Worm (Caenorhabditis elegans) whole organism, late embryonic: ENCODE measurements around the gene usp-50.
"Not testable (repeated sequence)": the region's sequence is repeated elsewhere in the genome, so short reads cannot be mapped to it uniquely, and the experiment has no call there.

Experiments
- dmd-4 ChIP-seq: sonication (generic microtip); optimal IDR thresholded peaks from 2 replicates; lab custom pipeline; 2016; ENCODE audit warnings: borderline replicate concordance, missing genetic modification characterization, missing compliant biosample characterization
- dve-1 ChIP-seq: sonication (generic microtip); optimal IDR thresholded peaks from 2 replicates; lab custom pipeline; 2017; ENCODE audit warnings: antibody characterized with exemption, mild to moderate bottlenecking, missing genetic modification characterization, missing compliant biosample characterization
- fax-1 ChIP-seq: sonication (generic microtip); optimal IDR thresholded peaks from 2 replicates; lab custom pipeline; 2016; ENCODE audit warnings: missing genotype, missing genetic modification characterization, missing compliant biosample characterization
- hlh-15 ChIP-seq: sonication (generic microtip); optimal IDR thresholded peaks from 2 replicates; lab custom pipeline; 2016; ENCODE audit warnings: missing genetic modification characterization, missing compliant biosample characterization

DNA sequence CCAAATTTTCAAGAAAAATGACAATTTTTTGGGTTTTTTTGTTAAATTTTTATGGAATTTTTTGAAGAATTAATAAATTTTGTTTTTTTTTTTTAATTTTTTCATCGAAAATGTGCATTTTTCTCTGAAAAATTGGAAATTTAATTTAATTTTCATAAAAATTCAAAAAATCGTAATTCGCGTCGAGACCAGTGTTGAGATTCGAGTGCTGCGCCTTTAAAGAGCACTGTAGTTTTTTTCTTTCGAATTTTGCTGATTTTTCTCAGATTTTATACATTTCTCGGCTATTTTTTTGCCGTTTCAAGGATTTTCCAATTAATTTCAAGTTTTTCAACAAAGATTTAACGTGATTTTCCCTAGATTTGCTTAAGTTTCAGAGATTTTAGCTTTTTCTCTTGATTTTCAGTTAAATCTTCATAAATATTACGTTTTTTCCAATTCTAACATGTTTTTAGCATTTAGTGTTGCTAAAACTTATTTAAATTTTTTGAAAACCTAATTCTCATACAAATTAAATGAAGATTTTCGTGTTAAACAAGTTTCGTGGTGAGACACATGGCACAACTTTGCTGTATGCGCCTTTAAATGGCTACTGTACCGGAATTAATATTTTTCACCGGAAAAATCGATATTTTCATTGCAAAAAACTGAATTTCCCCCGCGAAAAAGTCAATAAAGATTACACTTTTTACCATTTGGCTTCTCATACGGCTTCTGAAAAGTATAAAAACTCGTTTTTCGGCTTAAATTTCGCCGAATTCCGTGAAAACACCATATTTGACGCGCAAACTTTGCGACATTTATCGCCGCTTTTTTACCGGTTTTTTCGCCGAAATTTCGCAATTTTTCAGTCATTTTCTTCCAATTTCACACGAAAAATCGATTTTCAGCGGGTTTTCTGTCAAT is at the start of gene usp-50:
- not testable (repeated sequence) for TF ChIP-seq dve-1, fax-1, dmd-4, hlh-15 (tag; lab: Kevin White, UChicago)
